Fruit fly (Drosophila melanogaster): ENCODE results near the gene CG14830.

CG14830 gene

DNA sequence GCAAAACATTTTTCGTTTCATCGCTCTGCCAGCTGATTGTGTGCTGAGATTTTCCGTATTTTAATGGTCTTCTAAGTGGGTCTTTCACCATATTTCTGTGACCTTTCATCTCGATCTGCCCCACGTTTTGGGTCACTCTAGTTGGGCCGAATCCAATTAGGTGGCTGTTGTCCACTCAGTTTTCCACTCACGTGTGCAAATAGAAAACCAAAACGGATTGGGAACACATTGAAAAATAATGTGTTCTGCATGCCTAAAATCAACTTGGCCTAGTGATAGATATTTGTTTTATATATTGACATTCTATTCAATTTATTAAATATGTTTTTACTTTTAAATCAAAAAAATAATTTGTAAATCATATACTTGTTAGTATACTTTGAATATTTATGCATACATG lies 29.5 kb downstream of the CG14830 start, which contains the start of gene CG14826:
Gene CG14826 (plus strand): TSS at position 301 of the 400 bp plus-strand sequence.
- TF ChIP-seq EcR (GFP tag; optimal IDR thresholded peaks at IDR 0.05) (no peak), CG32121 (GFP tag; IDR thresholded peaks at IDR 0.05) (no peak), CG9948 (tag; optimal IDR thresholded peaks at IDR 0.05) (no peak), Pif1A (GFP tag; optimal IDR thresholded peaks at IDR 0.05) (no peak), fd96Ca (GFP tag; IDR thresholded peaks at IDR 0.05) (no peak), CG4496 (GFP tag; IDR thresholded peaks at IDR 0.05) (no peak), CG13204 (GFP tag; optimal IDR thresholded peaks at IDR 0.05) (no peak), CG12605 (GFP tag; IDR thresholded peaks at IDR 0.05) (no peak), CG8159 (tag; optimal IDR thresholded peaks at IDR 0.05) (no peak), CG34367 (tag; optimal IDR thresholded peaks at IDR 0.05) (no peak), CG10348 (GFP tag; IDR thresholded peaks at IDR 0.05) (no peak), rn (GFP tag; IDR thresholded peaks at IDR 0.05) (no peak), gl (tag; optimal IDR thresholded peaks at IDR 0.05) (no peak), CG8301 (tag; optimal IDR thresholded peaks at IDR 0.05) (no peak), Pif1B (GFP tag; optimal IDR thresholded peaks at IDR 0.05) (no peak), D1 (tag; optimal IDR thresholded peaks at IDR 0.05) (no peak), Ets98B (GFP tag; IDR thresholded peaks at IDR 0.05) (no peak)
